Worm (Caenorhabditis elegans): Measurements from ENCODE around the gene tag-164.
"Not testable (repeated sequence)": the region's sequence is repeated elsewhere in the genome, so short reads cannot be mapped to it uniquely, and the experiment has no call there.

DNA sequence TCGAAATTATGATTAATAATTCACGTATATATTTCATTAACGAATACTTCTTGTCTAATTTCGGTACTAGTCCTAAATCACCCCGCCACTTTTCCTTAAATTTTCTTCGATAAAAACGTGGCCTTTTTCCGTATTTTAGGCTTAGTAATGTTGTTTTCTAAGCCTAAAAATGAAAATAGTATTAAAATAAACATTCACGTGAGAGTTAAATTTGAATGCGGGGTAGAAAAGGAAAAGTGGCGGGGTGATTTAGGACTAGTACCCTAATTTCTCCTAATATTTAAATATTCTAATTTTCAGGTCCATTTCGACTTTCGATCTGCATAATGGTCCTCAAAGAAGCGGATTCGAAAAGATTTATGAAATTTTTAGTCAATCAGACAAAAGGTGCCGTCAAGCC is 39.6 kb downstream of the tag-164 start, which contains the start of gene T28A8.6:
- not testable (repeated sequence) for TF ChIP-seq dmd-8 (GFP tag; IDR thresholded peaks at IDR 0.05); egl-27 (tag; optimal IDR thresholded peaks at IDR 0.05); nhr-237 (tag; optimal IDR thresholded peaks at IDR 0.05); fkh-10 (GFP tag; optimal IDR thresholded peaks at IDR 0.05); snpc-1.2 (GFP tag; IDR thresholded peaks at IDR 0.05); dmd-9 (GFP tag; IDR thresholded peaks at IDR 0.05); Y48G9A.11 (GFP tag; IDR thresholded peaks at IDR 0.05); aha-1 (tag); ztf-11 (tag; optimal IDR thresholded peaks at IDR 0.05); mep-1 (tag; optimal IDR thresholded peaks at IDR 0.05); lir-3 (tag; optimal IDR thresholded peaks at IDR 0.05)
